Worm (Caenorhabditis elegans) whole organism, L4 larva: Measurements from ENCODE around the gene lin-56.

Experiments
- F49E8.2 ChIP-seq: sonication (generic microtip); optimal IDR thresholded peaks from 2 replicates; lab custom pipeline; 2016; ENCODE audit warnings: missing compliant biosample characterization, mild to moderate bottlenecking, missing genetic modification characterization, borderline replicate concordance
- Y75B8A.6 ChIP-seq: fragments of 200-800 bp; sonication (Bioruptor generic); IDR thresholded peaks from 2 replicates; pipeline ENCODE4 v1.3.6; 2022; ENCODE audit warnings: missing genetic modification reagents, missing genetic modification characterization, missing compliant biosample characterization
- ZK546.5 ChIP-seq, 2 experiments: sonication (generic microtip); optimal IDR thresholded peaks; 2 replicates each; lab custom pipeline; 2017; ENCODE audit warnings: missing biosample characterization in 2 of 2, missing genetic modification characterization in 2 of 2
- ama-1 ChIP-seq: fragments of 150-350 bp; optimal IDR thresholded peaks from 2 replicates; lab custom pipeline; 2014; ENCODE audit warnings: inconsistent platforms, mixed read lengths
- dpl-1 ChIP-seq: fragments of 150-350 bp; optimal IDR thresholded peaks from 2 replicates; lab custom pipeline; 2014; ENCODE audit warnings: missing biosample characterization, missing genetic modification reagents, missing genetic modification characterization
- lin-13 ChIP-seq: fragments of 150-350 bp; optimal IDR thresholded peaks from 2 replicates; lab custom pipeline; 2014; ENCODE audit warnings: missing biosample characterization, missing genetic modification reagents, missing genetic modification characterization
- mep-1 ChIP-seq: fragments of 150-350 bp; sonication (generic microtip); optimal IDR thresholded peaks from 3 replicates; lab custom pipeline; 2014; ENCODE audit warnings: missing biosample characterization, missing genetic modification characterization
- nhr-237 ChIP-seq: sonication (generic microtip); optimal IDR thresholded peaks from 2 replicates; lab custom pipeline; 2017; ENCODE audit warnings: missing biosample characterization, missing genetic modification characterization
- unc-62 ChIP-seq, 3 experiments: fragments of 150-350 bp in 1 of 3; sonication (generic microtip); optimal IDR thresholded peaks in 2 of 3; peaks in 1 of 3; 1 replicate in 1 of 3; 2 replicates in 2 of 3; lab custom pipeline; 2014 to 2017; ENCODE audit warnings: missing biosample characterization in 3 of 3, missing genetic modification characterization in 3 of 3, missing genetic modification reagents in 3 of 3, missing genotype in 1 of 3
- zag-1 ChIP-seq: fragments of 150-350 bp; optimal IDR thresholded peaks from 2 replicates; lab custom pipeline; 2014; ENCODE audit warnings: missing biosample characterization, missing genetic modification characterization

DNA sequence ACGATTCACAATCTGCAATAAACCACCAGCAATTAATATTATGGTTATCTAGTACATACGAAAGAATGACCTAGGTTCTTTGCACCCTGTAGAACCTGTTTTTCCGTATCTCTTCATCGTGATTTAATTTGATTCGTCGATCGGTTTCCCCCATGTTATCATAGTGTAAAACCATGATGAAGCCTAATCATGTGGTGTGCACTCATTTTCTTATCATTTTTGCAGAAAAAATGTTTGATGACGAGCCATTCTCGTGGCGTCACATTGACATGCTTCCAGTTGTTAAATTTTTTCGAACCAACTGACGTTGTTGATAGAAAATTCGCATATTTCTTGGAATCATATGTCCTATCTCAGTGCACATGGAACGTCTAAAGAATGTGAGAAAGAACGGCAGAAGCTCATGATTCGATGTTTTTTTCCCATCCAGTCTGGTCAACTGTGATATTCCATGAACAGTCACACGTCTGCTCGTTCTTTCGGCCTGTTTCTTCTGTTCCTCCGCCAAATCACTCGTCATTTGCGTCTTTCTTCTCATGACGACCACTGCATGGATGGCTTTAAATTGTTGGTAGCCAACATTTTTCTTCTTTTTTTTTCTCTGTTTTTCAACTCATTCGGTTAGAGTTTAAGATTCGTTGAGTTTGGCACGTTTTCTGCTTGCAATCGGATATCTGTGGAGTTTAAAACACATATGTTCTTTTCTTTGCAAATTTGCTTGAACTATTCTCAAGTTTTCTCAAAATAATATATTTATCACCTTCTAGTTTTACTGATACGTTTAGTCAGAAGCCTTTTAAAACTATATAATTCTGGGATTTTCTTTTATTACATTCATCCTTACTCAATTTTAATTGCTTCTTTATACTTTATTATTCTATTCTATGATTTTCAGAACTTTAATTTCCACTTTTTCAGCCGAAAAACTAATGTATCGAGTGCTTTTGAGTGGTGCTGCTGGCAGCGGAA is 2.2 kb upstream of the lin-56 start, which contains the start of gene ZK673.2:
- TF ChIP-seq F49E8.2 (no peak), dpl-1 (no peak), ama-1 (peak; percentile 31), nhr-237 (tag; lab: Kevin White, UChicago) (no peak), zag-1 (no peak), lin-13 (GFP tag; lab: Kevin White, UChicago) (no peak), mep-1 (peak; percentile 11), Y75B8A.6 (GFP tag; lab: Robert Waterston, UW) (no peak), unc-62 (GFP tag; optimal IDR thresholded peaks at IDR 0.05 in 1 of 2; lab: Kevin White, UChicago) (peak in 1 of 2 experiments; percentile 99), unc-62 (tag; optimal IDR thresholded peaks at IDR 0.05; lab: Kevin White, UChicago) (no peak), ZK546.5 (tag; optimal IDR thresholded peaks at IDR 0.05; lab: Kevin White, UChicago) (no peak)
